Fruit fly (Drosophila melanogaster) whole organism, embryonic: Measurements from ENCODE around the gene CG34258.

ENCODE experiments used
- Abd-B ChIP-seq: fragments of 200-800 bp; sonication (Bioruptor generic); optimal IDR thresholded peaks from 2 replicates; lab custom pipeline; 2018; ENCODE audit warnings: missing biosample characterization, mild to moderate bottlenecking, missing genetic modification characterization, moderate library complexity
- Ada2b ChIP-seq: fragments of 200-800 bp; sonication (Bioruptor generic); IDR thresholded peaks from 2 replicates; pipeline ENCODE4 v1.3.6; 2022; ENCODE audit warnings: missing biosample characterization, missing genetic modification characterization
- C15 ChIP-seq: fragments of 200-800 bp; sonication (Bioruptor generic); IDR thresholded peaks from 3 replicates; pipeline ENCODE4 v1.3.6; 2022; ENCODE audit warnings: missing biosample characterization, missing genetic modification characterization
- CG10274 ChIP-seq: fragments of 200-800 bp; sonication (Bioruptor generic); optimal IDR thresholded peaks from 3 replicates; lab custom pipeline; 2017; ENCODE audit warnings: missing biosample characterization, mild to moderate bottlenecking, missing genetic modification characterization
- CG17359 ChIP-seq: fragments of 200-800 bp; sonication (Bioruptor generic); optimal IDR thresholded peaks from 3 replicates; lab custom pipeline; 2018; ENCODE audit warnings: missing biosample characterization, mild to moderate bottlenecking, missing genetic modification characterization, moderate library complexity
- CG17568 ChIP-seq: fragments of 200-800 bp; sonication (Bioruptor generic); optimal IDR thresholded peaks from 2 replicates; lab custom pipeline; 2018; ENCODE audit warnings: missing biosample characterization, mild to moderate bottlenecking, missing genetic modification characterization, moderate library complexity
- CG18476 ChIP-seq: fragments of 200-800 bp; sonication (Bioruptor generic); optimal IDR thresholded peaks from 2 replicates; lab custom pipeline; 2016; ENCODE audit warnings: missing biosample characterization, mild to moderate bottlenecking, missing genetic modification characterization
- CG2875 ChIP-seq: fragments of 200-800 bp; sonication (Bioruptor generic); optimal IDR thresholded peaks from 2 replicates; lab custom pipeline; 2017; ENCODE audit warnings: missing biosample characterization, mild to moderate bottlenecking, missing genetic modification characterization, missing genetic modification reagents
- CG30431 ChIP-seq: fragments of 200-800 bp; sonication (Bioruptor generic); optimal IDR thresholded peaks from 2 replicates; lab custom pipeline; 2017; ENCODE audit warnings: missing biosample characterization, missing genetic modification characterization
- CG31441 ChIP-seq: fragments of 200-800 bp; sonication (Bioruptor generic); IDR thresholded peaks from 2 replicates; pipeline ENCODE4 v1.3.6; 2022; ENCODE audit warnings: missing biosample characterization, missing genetic modification characterization
- CG34376 ChIP-seq: fragments of 200-800 bp; sonication (Bioruptor generic); optimal IDR thresholded peaks from 2 replicates; lab custom pipeline; 2018; ENCODE audit warnings: missing biosample characterization, mild to moderate bottlenecking, missing genetic modification characterization
- CG3995 ChIP-seq: fragments of 200-800 bp; sonication (Bioruptor generic); optimal IDR thresholded peaks from 3 replicates; lab custom pipeline; 2016; ENCODE audit warnings: missing biosample characterization, missing genetic modification characterization
- CG4424 ChIP-seq: fragments of 200-800 bp; sonication (Bioruptor generic); optimal IDR thresholded peaks from 3 replicates; lab custom pipeline; 2016; ENCODE audit warnings: missing biosample characterization, missing genetic modification characterization
- CG6689 ChIP-seq: fragments of 200-800 bp; sonication (Bioruptor generic); IDR thresholded peaks from 2 replicates; pipeline ENCODE4 v1.3.6; 2022; ENCODE audit warnings: missing biosample characterization, missing genetic modification characterization
- CG7745 ChIP-seq: fragments of 200-800 bp; sonication (Bioruptor generic); optimal IDR thresholded peaks from 2 replicates; lab custom pipeline; 2018; ENCODE audit warnings: missing biosample characterization, mild to moderate bottlenecking, missing genetic modification characterization, moderate library complexity
- CG7987 ChIP-seq: fragments of 200-800 bp; sonication (Bioruptor generic); optimal IDR thresholded peaks from 2 replicates; lab custom pipeline; 2018; ENCODE audit warnings: missing biosample characterization, mild to moderate bottlenecking, missing genetic modification characterization, moderate library complexity
- CG8924 ChIP-seq: fragments of 200-800 bp; optimal IDR thresholded peaks from 3 replicates; lab custom pipeline; 2019; ENCODE audit warnings: missing biosample characterization, mild to moderate bottlenecking, missing genetic modification characterization, moderate library complexity
- Dad ChIP-seq: fragments of 200-800 bp; sonication (Bioruptor generic); optimal IDR thresholded peaks from 3 replicates; lab custom pipeline; 2016; ENCODE audit warnings: missing biosample characterization, missing genetic modification characterization
- Dbx ChIP-seq: fragments of 200-800 bp; sonication (Bioruptor generic); IDR thresholded peaks from 3 replicates; pipeline ENCODE4 v1.3.6; 2022; ENCODE audit warnings: missing biosample characterization, missing genetic modification characterization
- Eip74EF ChIP-seq, 2 experiments: fragments of 200-800 bp in 1 of 2; fragments of >200 bp in 1 of 2; sonication (Bioruptor generic) in 1 of 2; optimal IDR thresholded peaks; 2 replicates each; lab custom pipeline; 2017 to 2019; ENCODE audit warnings: missing biosample characterization in 2 of 2, missing genetic modification characterization in 2 of 2, mild to moderate bottlenecking in 1 of 2, moderate library complexity in 1 of 2
- Gug ChIP-seq: fragments of 200-800 bp; sonication (Bioruptor generic); IDR thresholded peaks from 4 replicates; pipeline ENCODE4 v1.3.6; 2022; ENCODE audit warnings: missing biosample characterization, missing genetic modification characterization
- HHEX ChIP-seq: fragments of 200-800 bp; sonication (Bioruptor generic); optimal IDR thresholded peaks from 3 replicates; lab custom pipeline; 2017; ENCODE audit warnings: missing biosample characterization, mild to moderate bottlenecking, missing genetic modification characterization, missing genetic modification reagents
- HLHmδ ChIP-seq: fragments of 200-800 bp; sonication (Bioruptor generic); optimal IDR thresholded peaks from 2 replicates; lab custom pipeline; 2018; ENCODE audit warnings: missing biosample characterization, mild to moderate bottlenecking, missing genetic modification characterization, moderate library complexity
- Hr51 ChIP-seq, 2 experiments: fragments of 200-800 bp; sonication (Bioruptor generic); optimal IDR thresholded peaks; 2 replicates in 1 of 2; 3 replicates in 1 of 2; lab custom pipeline; 2016 to 2018; ENCODE audit warnings: missing biosample characterization in 2 of 2, missing genetic modification characterization in 2 of 2, mild to moderate bottlenecking in 1 of 2, moderate library complexity in 1 of 2
- Jarid2 ChIP-seq: fragments of 200-800 bp; sonication (Bioruptor generic); optimal IDR thresholded peaks from 3 replicates; lab custom pipeline; 2017; ENCODE audit warnings: mild to moderate bottlenecking, missing biosample characterization, missing genetic modification reagents, missing genetic modification characterization
- Oli ChIP-seq: fragments of 200-800 bp; sonication (Bioruptor generic); optimal IDR thresholded peaks from 2 replicates; lab custom pipeline; 2018; ENCODE audit warnings: missing biosample characterization, mild to moderate bottlenecking, missing genetic modification characterization, moderate library complexity
- PHDP ChIP-seq: fragments of 200-800 bp; sonication (Bioruptor generic); optimal IDR thresholded peaks from 3 replicates; lab custom pipeline; 2018; ENCODE audit warnings: missing biosample characterization, mild to moderate bottlenecking, missing genetic modification characterization, moderate library complexity
- Sin3A ChIP-seq: fragments of >200 bp; optimal IDR thresholded peaks from 2 replicates; lab custom pipeline; 2018
- Usf ChIP-seq: fragments of 200-800 bp; sonication (Bioruptor generic); optimal IDR thresholded peaks from 2 replicates; lab custom pipeline; 2017; ENCODE audit warnings: missing genotype, missing biosample characterization, missing genetic modification characterization
- ato ChIP-seq: fragments of 200-800 bp; sonication (Bioruptor generic); IDR thresholded peaks from 2 replicates; pipeline ENCODE4 v1.3.6; 2022; ENCODE audit warnings: missing biosample characterization, missing genetic modification characterization; ENCODE audit not compliant: partially characterized antibody
- btn ChIP-seq: fragments of 200-800 bp; sonication (Bioruptor generic); optimal IDR thresholded peaks from 2 replicates; lab custom pipeline; 2016; ENCODE audit warnings: missing biosample characterization, missing genetic modification characterization
- da ChIP-seq: fragments of 200-800 bp; sonication (Bioruptor generic); optimal IDR thresholded peaks from 2 replicates; lab custom pipeline; 2016; ENCODE audit warnings: missing biosample characterization, missing genetic modification characterization
- dan ChIP-seq: fragments of 200-800 bp; sonication (Bioruptor generic); IDR thresholded peaks from 2 replicates; pipeline ENCODE4 v1.3.6; 2022; ENCODE audit warnings: missing biosample characterization, missing genetic modification characterization
- danr ChIP-seq: fragments of 200-800 bp; sonication (Bioruptor generic); IDR thresholded peaks from 2 replicates; pipeline ENCODE4 v1.3.6; 2022; ENCODE audit warnings: missing biosample characterization, missing genetic modification characterization
- gce ChIP-seq: fragments of 200-800 bp; sonication (Bioruptor generic); IDR thresholded peaks from 3 replicates; pipeline ENCODE4 v1.3.6; 2022; ENCODE audit warnings: missing biosample characterization, missing genetic modification characterization
- grau ChIP-seq: fragments of 200-800 bp; optimal IDR thresholded peaks from 3 replicates; lab custom pipeline; 2019; ENCODE audit warnings: missing biosample characterization, mild to moderate bottlenecking, missing genetic modification characterization, moderate library complexity
- kay ChIP-seq: fragments of 200-800 bp; sonication (Bioruptor generic); optimal IDR thresholded peaks from 2 replicates; lab custom pipeline; 2016; ENCODE audit warnings: missing biosample characterization, missing genetic modification characterization
- knrl ChIP-seq: fragments of 200-800 bp; sonication (Bioruptor generic); IDR thresholded peaks from 3 replicates; pipeline ENCODE4 v1.3.6; 2022; ENCODE audit warnings: missing biosample characterization, missing genetic modification characterization; ENCODE audit not compliant: partially characterized antibody
- lmd ChIP-seq: fragments of 200-800 bp; sonication (Bioruptor generic); IDR thresholded peaks from 2 replicates; pipeline ENCODE4 v1.3.6; 2022; ENCODE audit warnings: missing biosample characterization, missing genetic modification characterization
- lov ChIP-seq, 2 experiments: fragments of 200-800 bp in 1 of 2; fragments of >200 bp in 1 of 2; sonication (Bioruptor generic) in 1 of 2; IDR thresholded peaks in 1 of 2; optimal IDR thresholded peaks in 1 of 2; 2 replicates in 1 of 2; 3 replicates in 1 of 2; pipeline versions ENCODE4 v1.3.6 to Lab custom; 2017 to 2022; ENCODE audit warnings: missing biosample characterization in 1 of 2, missing genetic modification characterization in 1 of 2
- odd ChIP-seq: fragments of 200-800 bp; sonication (Bioruptor generic); optimal IDR thresholded peaks from 2 replicates; lab custom pipeline; 2017; ENCODE audit warnings: missing biosample characterization, mild to moderate bottlenecking, missing genetic modification characterization
- sc ChIP-seq, 3 experiments: fragments of >200 bp in 2 of 3; fragments of 200-800 bp in 1 of 3; sonication (Bioruptor generic) in 1 of 3; optimal IDR thresholded peaks; 2 replicates in 2 of 3; 3 replicates in 1 of 3; lab custom pipeline; 2017; ENCODE audit warnings: mild to moderate bottlenecking in 1 of 3, missing biosample characterization in 1 of 3, missing genetic modification characterization in 1 of 3, missing genetic modification reagents in 1 of 3
- sens-2 ChIP-seq: fragments of 200-800 bp; sonication (Bioruptor generic); IDR thresholded peaks from 2 replicates; pipeline ENCODE4 v1.3.6; 2022; ENCODE audit warnings: missing biosample characterization, missing genetic modification characterization
- slou ChIP-seq: fragments of 200-800 bp; sonication (Bioruptor generic); optimal IDR thresholded peaks from 3 replicates; lab custom pipeline; 2016; ENCODE audit warnings: missing biosample characterization, missing genetic modification characterization
- sqz ChIP-seq: fragments of 200-800 bp; sonication (Bioruptor generic); optimal IDR thresholded peaks from 3 replicates; lab custom pipeline; 2018; ENCODE audit warnings: missing biosample characterization, mild to moderate bottlenecking, missing genetic modification characterization
- sug ChIP-seq: fragments of 200-800 bp; optimal IDR thresholded peaks from 2 replicates; lab custom pipeline; 2019; ENCODE audit warnings: missing biosample characterization, mild to moderate bottlenecking, missing genetic modification characterization, moderate library complexity
- tin ChIP-seq: fragments of 200-800 bp; sonication (Bioruptor generic); optimal IDR thresholded peaks from 3 replicates; lab custom pipeline; 2016; ENCODE audit warnings: missing biosample characterization, missing genetic modification characterization
- tio ChIP-seq: fragments of 200-800 bp; sonication (Bioruptor generic); optimal IDR thresholded peaks from 2 replicates; lab custom pipeline; 2017; ENCODE audit warnings: missing biosample characterization, missing genetic modification characterization, inconsistent platforms
- twi ChIP-seq: fragments of 200-800 bp; optimal IDR thresholded peaks from 2 replicates; lab custom pipeline; 2019; ENCODE audit warnings: missing biosample characterization, mild to moderate bottlenecking, missing genetic modification characterization, moderate library complexity
- zf30C ChIP-seq: fragments of 200-800 bp; sonication (Bioruptor generic); optimal IDR thresholded peaks from 3 replicates; lab custom pipeline; 2018; ENCODE audit warnings: missing biosample characterization, mild to moderate bottlenecking, missing genetic modification characterization

CG34258 gene

DNA sequence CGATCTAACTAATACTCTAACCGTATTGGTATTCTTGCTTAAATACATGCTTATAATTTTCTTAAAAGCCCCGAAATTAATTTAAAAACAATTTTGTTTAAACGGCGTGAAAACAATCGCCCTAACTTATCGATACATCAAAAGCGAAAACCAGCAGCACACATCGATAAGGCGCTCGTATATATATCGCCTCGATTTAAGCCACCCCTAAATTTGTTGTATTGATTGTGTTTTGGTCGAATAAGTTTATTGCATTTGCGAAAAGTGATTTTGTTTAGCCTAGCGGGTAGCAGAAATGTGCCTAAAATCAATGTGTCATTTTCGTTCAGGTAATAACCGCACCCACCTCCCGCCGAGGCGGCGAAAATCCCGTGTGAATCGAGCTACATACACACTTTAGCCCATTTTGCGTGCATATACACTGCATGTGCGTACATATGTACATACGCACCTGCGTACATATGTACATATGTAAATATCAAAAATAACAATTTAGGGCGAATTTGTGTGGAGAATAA, 40.0 kb upstream of the CG34258 start, which contains the start of the genes CG7646 and Nca (continued):
- TF ChIP-seq Abd-B, result no peak
- no peak for TF ChIP-seq Ada2b (GFP tag; lab: Robert Waterston, UW)
- no peak for TF ChIP-seq da (GFP tag; lab: Kevin White, UChicago)
- no peak for TF ChIP-seq CG30431
- TF ChIP-seq ato (GFP tag; lab: Robert Waterston, UW), result peak; percentile 86
- no peak for TF ChIP-seq CG4424 (GFP tag; lab: Kevin White, UChicago)
- TF ChIP-seq Sin3A (lab: Kevin White, UChicago), result no peak
- no peak for TF ChIP-seq odd (GFP tag; lab: Kevin White, UChicago)
- TF ChIP-seq Jarid2, result no peak
- TF ChIP-seq gce, result no peak
- TF ChIP-seq lov (optimal IDR thresholded peaks at IDR 0.05; lab: Kevin White, UChicago), result no peak
- no peak for TF ChIP-seq lov (GFP tag; IDR thresholded peaks at IDR 0.05; lab: Robert Waterston, UW)
- no peak for TF ChIP-seq CG10274
- peak; percentile 4 for TF ChIP-seq CG7987 (GFP tag; lab: Kevin White, UChicago)
- no peak for TF ChIP-seq Eip74EF (GFP tag; optimal IDR thresholded peaks at IDR 0.05; lab: Kevin White, UChicago)
- TF ChIP-seq twi (tag; lab: Kevin White, UChicago), result peak; percentile 59
- no peak for TF ChIP-seq HHEX (GFP tag; lab: Kevin White, UChicago)
- no peak for TF ChIP-seq C15 (GFP tag; lab: Robert Waterston, UW)
- TF ChIP-seq CG6689 (GFP tag; lab: Robert Waterston, UW), result no peak
- TF ChIP-seq PHDP, result no peak
- TF ChIP-seq zf30C (GFP tag; lab: Kevin White, UChicago), result no peak
- TF ChIP-seq CG18476 (GFP tag; lab: Kevin White, UChicago), result no peak
- TF ChIP-seq Oli (tag; lab: Kevin White, UChicago), result no peak
- TF ChIP-seq sqz (GFP tag; lab: Kevin White, UChicago), result no peak
- TF ChIP-seq Usf (GFP tag; lab: Kevin White, UChicago), result no peak
- no peak for TF ChIP-seq CG34376 (GFP tag; lab: Kevin White, UChicago)
- TF ChIP-seq sens-2 (GFP tag; lab: Robert Waterston, UW), result no peak
- peak; percentile 16 for TF ChIP-seq Dad (GFP tag; lab: Kevin White, UChicago)
- peak in 1 of 2 experiments; percentile 4 for TF ChIP-seq Hr51 (GFP tag; optimal IDR thresholded peaks at IDR 0.05; lab: Kevin White, UChicago)
- TF ChIP-seq dan (GFP tag; lab: Robert Waterston, UW), result no peak
- TF ChIP-seq HLHmδ, result no peak
- TF ChIP-seq CG7745 (tag; lab: Kevin White, UChicago), result no peak
- peak; percentile 82 for TF ChIP-seq CG3995 (GFP tag; lab: Kevin White, UChicago)
- TF ChIP-seq btn (GFP tag; lab: Kevin White, UChicago), result no peak
- no peak for TF ChIP-seq tin (GFP tag; lab: Kevin White, UChicago)
- TF ChIP-seq danr (GFP tag; lab: Robert Waterston, UW), result no peak
- no peak for TF ChIP-seq CG17359
- no peak for TF ChIP-seq CG2875 (GFP tag; lab: Kevin White, UChicago)
- no peak for TF ChIP-seq lmd (GFP tag; lab: Robert Waterston, UW)
- TF ChIP-seq sc (optimal IDR thresholded peaks at IDR 0.05; lab: Kevin White, UChicago), result no peak
- no peak for TF ChIP-seq sc (GFP tag; optimal IDR thresholded peaks at IDR 0.05; lab: Kevin White, UChicago)
- TF ChIP-seq CG31441 (GFP tag; lab: Robert Waterston, UW), result peak; percentile 32; the same call in 1 of the 2 replicates
- no peak for TF ChIP-seq Gug (GFP tag; lab: Robert Waterston, UW)
- TF ChIP-seq Dbx, result no peak
- no peak for TF ChIP-seq slou
- no peak for TF ChIP-seq CG17568 (GFP tag; lab: Kevin White, UChicago)
- TF ChIP-seq CG8924 (tag; lab: Kevin White, UChicago), result peak; percentile 50
- no peak for TF ChIP-seq kay (GFP tag; lab: Kevin White, UChicago)
- TF ChIP-seq grau, result no peak
- TF ChIP-seq knrl (GFP tag; lab: Robert Waterston, UW), result peak; percentile 95
- TF ChIP-seq sug, result no peak
- no peak for TF ChIP-seq tio (GFP tag; lab: Kevin White, UChicago)
